Worm (Caenorhabditis elegans) whole organism, young adult: Measurements from ENCODE around the gene ZK938.3.

Experiments
- B0035.1 ChIP-seq: sonication (generic microtip); optimal IDR thresholded peaks from 2 replicates; lab custom pipeline; 2016; ENCODE audit warnings: missing genetic modification characterization, mild to moderate bottlenecking, missing compliant biosample characterization, missing genotype, missing genetic modification reagents
- B0261.1 ChIP-seq: sonication (generic microtip); optimal IDR thresholded peaks from 2 replicates; lab custom pipeline; 2016; ENCODE audit warnings: mild to moderate bottlenecking, missing genetic modification characterization, moderate library complexity, missing compliant biosample characterization
- B0336.3 ChIP-seq: fragments of 200-800 bp; sonication (Bioruptor generic); IDR thresholded peaks from 2 replicates; pipeline ENCODE4 v1.3.6; 2022; ENCODE audit warnings: missing genetic modification characterization, missing compliant biosample characterization
- D2030.7 ChIP-seq: fragments of 200-800 bp; sonication (Bioruptor generic); IDR thresholded peaks from 2 replicates; pipeline ENCODE4 v1.3.6; 2022; ENCODE audit warnings: missing genetic modification reagents, missing genetic modification characterization, missing compliant biosample characterization
- F23B12.7 ChIP-seq: sonication (generic microtip); optimal IDR thresholded peaks from 2 replicates; lab custom pipeline; 2017; ENCODE audit warnings: missing genetic modification characterization, mild to moderate bottlenecking, missing compliant biosample characterization, antibody characterized with exemption, moderate library complexity; ENCODE audit not compliant: insufficient read depth
- F49E8.2 ChIP-seq: sonication (generic microtip); optimal IDR thresholded peaks from 3 replicates; lab custom pipeline; 2017; ENCODE audit warnings: missing genetic modification characterization, mild to moderate bottlenecking, missing compliant biosample characterization, antibody characterized with exemption, moderate library complexity; ENCODE audit not compliant: insufficient read depth
- Y53G8AR.9 ChIP-seq: fragments of 200-800 bp; sonication (Bioruptor generic); conservative IDR thresholded peaks from 2 replicates; pipeline ENCODE4 v1.3.6; 2022; ENCODE audit warnings: missing genetic modification reagents, missing genetic modification characterization, missing compliant biosample characterization
- Y95B8A.8 ChIP-seq: fragments of 200-800 bp; sonication (Bioruptor generic); IDR thresholded peaks from 2 replicates; pipeline ENCODE4 v1.3.6; 2022; ENCODE audit warnings: missing genetic modification reagents, missing genetic modification characterization, missing compliant biosample characterization
- ZK185.1 ChIP-seq: sonication (generic microtip); optimal IDR thresholded peaks from 2 replicates; lab custom pipeline; 2016; ENCODE audit warnings: mild to moderate bottlenecking, missing genetic modification characterization, missing compliant biosample characterization; ENCODE audit not compliant: poor library complexity, severe bottlenecking
- ama-1 ChIP-seq, 3 experiments: fragments of 150-350 bp in 1 of 3; sonication (generic microtip) in 2 of 3; optimal IDR thresholded peaks; 2 replicates each; lab custom pipeline; 2014 to 2018; ENCODE audit warnings: missing biosample characterization in 2 of 3, missing genetic modification characterization in 2 of 3, missing genetic modification reagents in 2 of 3
- atf-7 ChIP-seq: sonication (generic microtip); optimal IDR thresholded peaks from 2 replicates; lab custom pipeline; 2017; ENCODE audit warnings: mild to moderate bottlenecking, missing genetic modification characterization, missing compliant biosample characterization
- attf-3 ChIP-seq: fragments of 200-800 bp; sonication (Bioruptor generic); conservative IDR thresholded peaks from 2 replicates; pipeline ENCODE4 v1.3.6; 2022; ENCODE audit warnings: missing genetic modification reagents, missing genetic modification characterization, missing compliant biosample characterization
- attf-6 ChIP-seq: fragments of 200-800 bp; sonication (Bioruptor generic); IDR thresholded peaks from 2 replicates; pipeline ENCODE4 v1.3.6; 2022; ENCODE audit warnings: missing genetic modification reagents, missing genetic modification characterization, missing compliant biosample characterization
- bed-2 ChIP-seq: fragments of 200-800 bp; sonication (Bioruptor generic); IDR thresholded peaks from 2 replicates; pipeline ENCODE4 v1.3.6; 2022; ENCODE audit warnings: missing genetic modification reagents, missing genetic modification characterization, missing compliant biosample characterization
- dpff-1 ChIP-seq: sonication (generic microtip); optimal IDR thresholded peaks from 2 replicates; lab custom pipeline; 2017; ENCODE audit warnings: mild to moderate bottlenecking, missing genetic modification characterization, missing compliant biosample characterization
- egl-44 ChIP-seq: fragments of 200-800 bp; sonication (Bioruptor generic); IDR thresholded peaks from 2 replicates; pipeline ENCODE4 v1.3.6; 2022; ENCODE audit warnings: missing genetic modification reagents, missing genetic modification characterization, missing compliant biosample characterization
- egrh-3 ChIP-seq: fragments of 200-800 bp; sonication (Bioruptor generic); IDR thresholded peaks from 2 replicates; pipeline ENCODE4 v1.3.6; 2022; ENCODE audit warnings: missing genetic modification reagents, missing genetic modification characterization, missing compliant biosample characterization
- hlh-26 ChIP-seq: fragments of 200-800 bp; sonication (Bioruptor generic); conservative IDR thresholded peaks from 2 replicates; pipeline ENCODE4 v1.3.6; 2022; ENCODE audit warnings: missing genetic modification reagents, missing genetic modification characterization, missing compliant biosample characterization
- hmg-1.2 ChIP-seq: fragments of 200-800 bp; sonication (Bioruptor generic); IDR thresholded peaks from 2 replicates; pipeline ENCODE4 v1.3.6; 2022; ENCODE audit warnings: missing genetic modification reagents, missing genetic modification characterization, missing compliant biosample characterization
- hsf-1 ChIP-seq: fragments of 200-800 bp; sonication (Bioruptor generic); IDR thresholded peaks from 2 replicates; pipeline ENCODE4 v1.3.6; 2022; ENCODE audit warnings: missing genetic modification reagents, missing genetic modification characterization, missing compliant biosample characterization
- let-526 ChIP-seq: fragments of 200-800 bp; sonication (Bioruptor generic); IDR thresholded peaks from 2 replicates; pipeline ENCODE4 v1.3.6; 2022; ENCODE audit warnings: missing genetic modification reagents, missing genetic modification characterization, missing compliant biosample characterization
- lsy-27 ChIP-seq: sonication (generic microtip); optimal IDR thresholded peaks from 2 replicates; lab custom pipeline; 2017; ENCODE audit warnings: missing genetic modification characterization, mild to moderate bottlenecking, missing compliant biosample characterization, antibody characterized with exemption, missing genotype, borderline replicate concordance; ENCODE audit not compliant: insufficient read depth
- mes-4 ChIP-seq: sonication (generic microtip); optimal IDR thresholded peaks from 2 replicates; lab custom pipeline; 2016; ENCODE audit warnings: missing genotype, missing genetic modification characterization, missing compliant biosample characterization
- mxl-1 ChIP-seq: sonication (generic microtip); optimal IDR thresholded peaks from 2 replicates; lab custom pipeline; 2016; ENCODE audit warnings: missing genetic modification characterization, missing compliant biosample characterization
- nhr-179 ChIP-seq: sonication (generic microtip); optimal IDR thresholded peaks from 2 replicates; lab custom pipeline; 2016; ENCODE audit warnings: mild to moderate bottlenecking, missing genetic modification characterization, missing compliant biosample characterization
- nhr-90 ChIP-seq: sonication (generic microtip); optimal IDR thresholded peaks from 2 replicates; lab custom pipeline; 2016; ENCODE audit warnings: missing genotype, mild to moderate bottlenecking, missing genetic modification characterization, missing compliant biosample characterization
- pbrm-1 ChIP-seq: fragments of 200-800 bp; sonication (Bioruptor generic); IDR thresholded peaks from 2 replicates; pipeline ENCODE4 v1.3.6; 2022; ENCODE audit warnings: missing genetic modification reagents, missing genetic modification characterization, missing compliant biosample characterization
- pha-4 ChIP-seq: fragments of 150-350 bp; sonication (generic microtip); optimal IDR thresholded peaks from 2 replicates; lab custom pipeline; 2014; ENCODE audit warnings: missing biosample characterization, missing genetic modification reagents, missing genetic modification characterization
- rcor-1 ChIP-seq: fragments of 200-800 bp; sonication (Bioruptor generic); IDR thresholded peaks from 2 replicates; pipeline ENCODE4 v1.3.6; 2022; ENCODE audit warnings: missing genetic modification reagents, missing genetic modification characterization, missing compliant biosample characterization
- rec-8 ChIP-seq, 2 experiments: sonication (generic microtip); optimal IDR thresholded peaks; 2 replicates each; lab custom pipeline; 2016; ENCODE audit warnings: mild to moderate bottlenecking in 2 of 2, missing genetic modification characterization in 2 of 2, missing genetic modification reagents in 2 of 2, missing genotype in 2 of 2, missing biosample characterization in 1 of 2, missing compliant biosample characterization in 1 of 2, moderate library complexity in 1 of 2
- repo-1 ChIP-seq: sonication (generic microtip); optimal IDR thresholded peaks from 2 replicates; lab custom pipeline; 2017; ENCODE audit warnings: mild to moderate bottlenecking, missing genetic modification characterization, missing compliant biosample characterization
- snpc-3.4 ChIP-seq: sonication (generic microtip); optimal IDR thresholded peaks from 2 replicates; lab custom pipeline; 2017; ENCODE audit warnings: missing genetic modification characterization, mild to moderate bottlenecking, missing compliant biosample characterization, antibody characterized with exemption, moderate library complexity, missing genotype, missing genetic modification reagents
- snpc-4 ChIP-seq, 5 experiments: fragments of 150-350 bp in 1 of 5; sonication (generic microtip) in 4 of 5; optimal IDR thresholded peaks; 2 replicates each; lab custom pipeline; 2014 to 2018; ENCODE audit warnings: missing genetic modification characterization in 5 of 5, missing biosample characterization in 3 of 5, antibody characterized with exemption in 2 of 5, mild to moderate bottlenecking in 2 of 5, missing compliant biosample characterization in 2 of 5, missing genotype in 2 of 5, moderate library complexity in 2 of 5, missing genetic modification reagents in 1 of 5
- sptf-2 ChIP-seq: fragments of 200-800 bp; sonication (Bioruptor generic); optimal IDR thresholded peaks from 2 replicates; lab custom pipeline; 2018; ENCODE audit warnings: mild to moderate bottlenecking, missing genetic modification characterization, missing compliant biosample characterization
- zfh-2 ChIP-seq: fragments of 200-800 bp; sonication (Bioruptor generic); conservative IDR thresholded peaks from 2 replicates; pipeline ENCODE4 v1.3.6; 2022; ENCODE audit warnings: missing genetic modification reagents, missing genetic modification characterization, missing compliant biosample characterization
- ztf-3 ChIP-seq: fragments of 200-800 bp; sonication (Bioruptor generic); optimal IDR thresholded peaks from 2 replicates; lab custom pipeline; 2018; ENCODE audit warnings: mild to moderate bottlenecking, missing genetic modification characterization, missing compliant biosample characterization
- ztf-6 ChIP-seq: fragments of 200-800 bp; sonication (Bioruptor generic); IDR thresholded peaks from 2 replicates; pipeline ENCODE4 v1.3.6; 2022; ENCODE audit warnings: missing genetic modification reagents, missing genetic modification characterization, missing compliant biosample characterization

Gene ZK938.3

ce11 chrII:9833855-9834254, at the start of gene ZK938.3:
Gene ZK938.3 (minus strand): TSS chrII:9833955.
- TF ChIP-seq F23B12.7 (tag; lab: Kevin White, UChicago) (no peak), B0035.1 (tag; lab: Kevin White, UChicago) (no peak), let-526 (GFP tag; lab: Robert Waterston, UW) (no peak), atf-7 (tag; lab: Kevin White, UChicago) (no peak), hlh-26 (GFP tag; lab: Robert Waterston, UW) (no peak), egrh-3 (GFP tag; lab: Robert Waterston, UW) (no peak), D2030.7 (GFP tag; lab: Robert Waterston, UW) (no peak)

- TF ChIP-seq ama-1 (optimal IDR thresholded peaks at IDR 0.05; lab: Kevin White, UChicago) (no peak), ama-1 (GFP tag; optimal IDR thresholded peaks at IDR 0.05; lab: Kevin White, UChicago) (no peak), zfh-2 (no peak), D2030.7 (GFP tag; lab: Robert Waterston, UW) (no peak), Y53G8AR.9 (GFP tag; lab: Robert Waterston, UW) (no peak), dpff-1 (tag; lab: Kevin White, UChicago) (no peak), rcor-1 (no peak), B0261.1 (no peak), bed-2 (GFP tag; lab: Robert Waterston, UW) (no peak), nhr-90 (tag; lab: Kevin White, UChicago) (no peak), pbrm-1 (no peak), mxl-1 (tag; lab: Kevin White, UChicago) (no peak), hmg-1.2 (no peak), lsy-27 (tag; lab: Kevin White, UChicago) (no peak), attf-6 (GFP tag; lab: Robert Waterston, UW) (no peak)
Measured at ce11 chrII:9880826-9881225, 47.1 kb upstream of the ZK938.3 start, which contains the start of gene C08H9.15. Gene C08H9.15 (plus strand): TSS chrII:9881193.

- TF ChIP-seq attf-3 (GFP tag; lab: Robert Waterston, UW) (no peak), B0035.1 (tag; lab: Kevin White, UChicago) (no peak), F49E8.2 (tag; lab: Kevin White, UChicago) (no peak), egl-44 (no peak), snpc-3.4 (tag; lab: Kevin White, UChicago) (no peak), Y95B8A.8 (GFP tag; lab: Robert Waterston, UW) (no peak), repo-1 (tag; lab: Kevin White, UChicago) (no peak), mes-4 (tag; lab: Kevin White, UChicago) (no peak), sptf-2 (GFP tag; lab: Kevin White, UChicago) (no peak), pha-4 (tag; lab: Kevin White, UChicago) (no peak), nhr-179 (tag; lab: Kevin White, UChicago) (no peak), snpc-4 (GFP tag; optimal IDR thresholded peaks at IDR 0.05; lab: Kevin White, UChicago) (no peak), snpc-4 (tag; optimal IDR thresholded peaks at IDR 0.05; lab: Kevin White, UChicago) (no peak), ztf-6 (GFP tag; lab: Robert Waterston, UW) (no peak), ztf-3 (GFP tag; lab: Kevin White, UChicago) (no peak), ama-1 (optimal IDR thresholded peaks at IDR 0.05; lab: Kevin White, UChicago) (no peak), ama-1 (GFP tag; optimal IDR thresholded peaks at IDR 0.05; lab: Kevin White, UChicago) (no peak), rec-8 (tag; optimal IDR thresholded peaks at IDR 0.05; lab: Kevin White, UChicago) (no peak), rcor-1 (no peak), ZK185.1 (tag; lab: Kevin White, UChicago) (no peak), B0336.3 (GFP tag; lab: Robert Waterston, UW) (no peak), hsf-1 (no peak)
- TF ChIP-seq, all 124 proteins: peak for 0
Measured at ce11 chrII:9879815-9880214, 46.1 kb upstream of the ZK938.3 start.
